Worm (Caenorhabditis elegans) whole organism, L1 larva: ENCODE data around the gene ard-1.

Source experiments
- C04F5.9 ChIP-seq: sonication (generic microtip); optimal IDR thresholded peaks from 2 replicates; lab custom pipeline; 2016; ENCODE audit warnings: missing genetic modification characterization, missing compliant biosample characterization
- aly-2 ChIP-seq: fragments of 150-350 bp; optimal IDR thresholded peaks from 2 replicates; lab custom pipeline; 2014; ENCODE audit warnings: missing biosample characterization, missing genetic modification characterization
- ama-1 ChIP-seq: fragments of 150-350 bp; optimal IDR thresholded peaks from 2 replicates; lab custom pipeline; 2014
- blmp-1 ChIP-seq: fragments of 150-350 bp; optimal IDR thresholded peaks from 2 replicates; lab custom pipeline; 2014; ENCODE audit warnings: missing biosample characterization, missing genetic modification characterization
- ceh-63 ChIP-seq: fragments of 200-800 bp; sonication (Bioruptor generic); optimal IDR thresholded peaks from 2 replicates; lab custom pipeline; 2018; ENCODE audit warnings: mild to moderate bottlenecking, missing genetic modification characterization, missing compliant biosample characterization
- ceh-82 ChIP-seq, 3 experiments: fragments of 150-350 bp in 1 of 3; sonication (generic microtip) in 2 of 3; optimal IDR thresholded peaks; 2 replicates each; lab custom pipeline; 2014 to 2017; ENCODE audit warnings: missing biosample characterization in 3 of 3, missing genetic modification characterization in 3 of 3
- ceh-90 ChIP-seq: sonication (generic microtip); optimal IDR thresholded peaks from 2 replicates; lab custom pipeline; 2016; ENCODE audit warnings: missing genetic modification characterization, missing compliant biosample characterization
- ces-1 ChIP-seq: fragments of 150-350 bp; optimal IDR thresholded peaks from 2 replicates; lab custom pipeline; 2014; ENCODE audit warnings: missing biosample characterization, missing genetic modification reagents, missing genetic modification characterization
- dpl-1 ChIP-seq, 3 experiments: fragments of 150-350 bp in 2 of 3; sonication (generic microtip) in 1 of 3; optimal IDR thresholded peaks; 2 replicates each; lab custom pipeline; 2014 to 2017; ENCODE audit warnings: missing biosample characterization in 3 of 3, missing genetic modification characterization in 3 of 3, missing genetic modification reagents in 3 of 3
- efl-1 ChIP-seq, 4 experiments: fragments of 150-350 bp; optimal IDR thresholded peaks in 3 of 4; peaks in 1 of 4; 1 replicate in 1 of 4; 2 replicates in 3 of 4; lab custom pipeline; 2014; ENCODE audit warnings: missing biosample characterization in 2 of 4, missing genetic modification characterization in 2 of 4, missing genetic modification reagents in 2 of 4
- efl-3 ChIP-seq: fragments of 200-800 bp; sonication (Bioruptor generic); optimal IDR thresholded peaks from 2 replicates; lab custom pipeline; 2018; ENCODE audit warnings: mild to moderate bottlenecking, missing genetic modification characterization, missing compliant biosample characterization
- egl-13 ChIP-seq: sonication (generic microtip); optimal IDR thresholded peaks from 2 replicates; lab custom pipeline; 2016; ENCODE audit warnings: missing genotype, missing genetic modification reagents, missing genetic modification characterization, missing compliant biosample characterization
- elt-3 ChIP-seq, 6 experiments: fragments of 150-350 bp in 1 of 6; sonication (generic microtip); optimal IDR thresholded peaks; 2 replicates each; lab custom pipeline; 2017 to 2018; ENCODE audit warnings: missing biosample characterization in 6 of 6, missing genetic modification characterization in 6 of 6, inconsistent platforms in 1 of 6
- ets-5 ChIP-seq: fragments of 200-800 bp; sonication (Bioruptor generic); IDR thresholded peaks from 2 replicates; pipeline ENCODE4 v1.3.6; 2022; ENCODE audit warnings: missing genetic modification characterization, missing compliant biosample characterization
- fkh-10 ChIP-seq: sonication (generic microtip); optimal IDR thresholded peaks from 2 replicates; lab custom pipeline; 2017; ENCODE audit warnings: missing biosample characterization, missing genetic modification reagents, missing genetic modification characterization
- fkh-8 ChIP-seq: sonication (generic microtip); optimal IDR thresholded peaks from 2 replicates; lab custom pipeline; 2016; ENCODE audit warnings: mild to moderate bottlenecking, missing genetic modification characterization, missing compliant biosample characterization
- hlh-17 ChIP-seq: fragments of 200-800 bp; sonication (Bioruptor generic); optimal IDR thresholded peaks from 2 replicates; lab custom pipeline; 2018; ENCODE audit warnings: missing genetic modification characterization, mild to moderate bottlenecking, missing compliant biosample characterization, moderate library complexity, borderline replicate concordance
- hlh-4 ChIP-seq: sonication (generic microtip); optimal IDR thresholded peaks from 2 replicates; lab custom pipeline; 2016; ENCODE audit warnings: mild to moderate bottlenecking, missing genetic modification characterization, missing compliant biosample characterization
- nhr-11 ChIP-seq: fragments of 150-350 bp; optimal IDR thresholded peaks from 2 replicates; lab custom pipeline; 2014; ENCODE audit warnings: missing biosample characterization, missing genetic modification characterization
- nhr-19 ChIP-seq: fragments of 200-800 bp; sonication (Bioruptor generic); conservative IDR thresholded peaks from 2 replicates; pipeline ENCODE4 v1.3.6; 2022; ENCODE audit warnings: missing genetic modification characterization, missing compliant biosample characterization
- nhr-28 ChIP-seq: fragments of 150-350 bp; optimal IDR thresholded peaks from 2 replicates; lab custom pipeline; 2014; ENCODE audit warnings: missing biosample characterization, missing genetic modification characterization
- nhr-47 ChIP-seq: sonication (generic microtip); optimal IDR thresholded peaks from 2 replicates; lab custom pipeline; 2016; ENCODE audit warnings: mild to moderate bottlenecking, missing genetic modification characterization, moderate library complexity, missing compliant biosample characterization
- nhr-71 ChIP-seq: sonication (generic microtip); optimal IDR thresholded peaks from 2 replicates; lab custom pipeline; 2016; ENCODE audit warnings: mild to moderate bottlenecking, missing genetic modification characterization, moderate library complexity, missing compliant biosample characterization
- nhr-76 ChIP-seq: sonication (generic microtip); optimal IDR thresholded peaks from 2 replicates; lab custom pipeline; 2017; ENCODE audit warnings: missing biosample characterization, missing genetic modification characterization
- nhr-77 ChIP-seq: fragments of 150-350 bp; optimal IDR thresholded peaks from 2 replicates; lab custom pipeline; 2014; ENCODE audit warnings: missing biosample characterization, missing genetic modification characterization
- nhr-85 ChIP-seq: sonication (generic microtip); peaks from one replicate; lab custom pipeline; 2016; ENCODE audit warnings: missing genetic modification characterization, inconsistent platforms, missing compliant biosample characterization
- nhr-90 ChIP-seq: sonication (generic microtip); optimal IDR thresholded peaks from 2 replicates; lab custom pipeline; 2016; ENCODE audit warnings: mild to moderate bottlenecking, missing genetic modification characterization, missing compliant biosample characterization; ENCODE audit not compliant: poor library complexity
- pag-3 ChIP-seq: sonication (generic microtip); optimal IDR thresholded peaks from 2 replicates; lab custom pipeline; 2017; ENCODE audit warnings: missing genetic modification characterization, mild to moderate bottlenecking, missing compliant biosample characterization, antibody characterized with exemption, borderline replicate concordance; ENCODE audit not compliant: insufficient read depth
- pqm-1 ChIP-seq: sonication (generic microtip); optimal IDR thresholded peaks from 3 replicates; lab custom pipeline; 2017; ENCODE audit warnings: missing biosample characterization, missing genetic modification characterization
- rnt-1 ChIP-seq: sonication (generic microtip); optimal IDR thresholded peaks from 2 replicates; lab custom pipeline; 2016; ENCODE audit warnings: mild to moderate bottlenecking, missing genetic modification characterization, moderate library complexity, missing compliant biosample characterization
- tlp-1 ChIP-seq: fragments of 150-350 bp; optimal IDR thresholded peaks from 2 replicates; lab custom pipeline; 2014; ENCODE audit warnings: missing biosample characterization, missing genetic modification characterization
- unc-86 ChIP-seq: sonication (generic microtip); optimal IDR thresholded peaks from 2 replicates; lab custom pipeline; 2016; ENCODE audit warnings: missing genetic modification characterization, missing compliant biosample characterization
- unc-98 ChIP-seq: fragments of 200-800 bp; sonication (Bioruptor generic); IDR thresholded peaks from 2 replicates; pipeline ENCODE4 v1.3.6; 2022; ENCODE audit warnings: missing genetic modification characterization, missing compliant biosample characterization
- vab-15 ChIP-seq: sonication (generic microtip); optimal IDR thresholded peaks from 2 replicates; lab custom pipeline; 2017; ENCODE audit warnings: missing genotype, mild to moderate bottlenecking, missing genetic modification characterization, missing compliant biosample characterization
- xbp-1 ChIP-seq: sonication (generic microtip); optimal IDR thresholded peaks from 2 replicates; lab custom pipeline; 2016; ENCODE audit warnings: missing genetic modification characterization, missing compliant biosample characterization
- zag-1 ChIP-seq: fragments of 150-350 bp; optimal IDR thresholded peaks from 2 replicates; lab custom pipeline; 2014; ENCODE audit warnings: missing biosample characterization, missing genetic modification characterization
- ztf-4 ChIP-seq: fragments of 150-350 bp; optimal IDR thresholded peaks from 2 replicates; lab custom pipeline; 2014; ENCODE audit warnings: missing biosample characterization, missing genetic modification characterization

ard-1 gene

ce11 chrIV:11101383-11101782, 29.7 kb upstream of the ard-1 start, which contains the start of gene srlf-18:
Gene srlf-18, minus strand, starts transcription at chrIV:11101483.
- TF ChIP-seq nhr-90: no peak
- TF ChIP-seq ceh-90 (tag; lab: Kevin White, UChicago): no peak
- TF ChIP-seq fkh-10 (GFP tag; lab: Kevin White, UChicago): no peak
- no peak for TF ChIP-seq nhr-71 (tag; lab: Kevin White, UChicago)
- TF ChIP-seq elt-3 (tag; optimal IDR thresholded peaks at IDR 0.05; lab: Kevin White, UChicago): no peak
- TF ChIP-seq nhr-28 (tag; lab: Kevin White, UChicago): no peak
- no peak for TF ChIP-seq nhr-47 (tag; lab: Kevin White, UChicago)
- no peak for TF ChIP-seq xbp-1
- no peak for TF ChIP-seq tlp-1 (tag; lab: Kevin White, UChicago)
- TF ChIP-seq ceh-63 (GFP tag; lab: Kevin White, UChicago): no peak
- TF ChIP-seq nhr-77 (tag; lab: Kevin White, UChicago): no peak
- no peak for TF ChIP-seq pqm-1 (tag; lab: Kevin White, UChicago)
- TF ChIP-seq aly-2 (tag; lab: Kevin White, UChicago): no peak
- no peak for TF ChIP-seq ces-1 (GFP tag; lab: Kevin White, UChicago)
- no peak for TF ChIP-seq pag-3 (tag; lab: Kevin White, UChicago)

- TF ChIP-seq vab-15: no peak
- TF ChIP-seq ets-5 (GFP tag; lab: Robert Waterston, UW): no peak
- TF ChIP-seq pqm-1 (tag; lab: Kevin White, UChicago): no peak
- no peak for TF ChIP-seq ama-1 (lab: Kevin White, UChicago)
- no peak for TF ChIP-seq unc-98 (GFP tag; lab: Robert Waterston, UW)
- TF ChIP-seq hlh-4 (tag; lab: Kevin White, UChicago): no peak
- TF ChIP-seq zag-1 (tag; lab: Kevin White, UChicago): no peak
- no peak for TF ChIP-seq rnt-1 (tag; lab: Kevin White, UChicago)
- no peak for TF ChIP-seq blmp-1 (tag; lab: Kevin White, UChicago)
- TF ChIP-seq fkh-8 (tag; lab: Kevin White, UChicago): no peak
- TF ChIP-seq nhr-47 (tag; lab: Kevin White, UChicago): no peak
- TF ChIP-seq nhr-77 (tag; lab: Kevin White, UChicago): no peak
- no peak for TF ChIP-seq unc-86 (tag; lab: Kevin White, UChicago)
- no peak for TF ChIP-seq egl-13 (tag; lab: Kevin White, UChicago)
- TF ChIP-seq nhr-76 (tag; lab: Kevin White, UChicago): no peak
- no peak for TF ChIP-seq hlh-17 (GFP tag; lab: Kevin White, UChicago)
- TF ChIP-seq nhr-11 (tag; lab: Kevin White, UChicago): no peak
- no peak for TF ChIP-seq ztf-4 (tag; lab: Kevin White, UChicago)
Observed at ce11 chrIV:11102608-11103007, 28.5 kb upstream of the ard-1 start, which contains the start of gene srlf-17. Gene srlf-17, minus strand, starts transcription at chrIV:11102708.

ce11 chrIV:11103501-11103900, 27.6 kb upstream of the ard-1 start:
- TF ChIP-seq ceh-82 (tag; optimal IDR thresholded peaks at IDR 0.05; lab: Kevin White, UChicago) (no peak), nhr-85 (tag; lab: Kevin White, UChicago) (peak; percentile 61), egl-13 (tag; lab: Kevin White, UChicago) (no peak), xbp-1 (no peak)

- TF ChIP-seq C04F5.9 (tag; lab: Kevin White, UChicago) (no peak), nhr-19 (no peak), dpl-1 (GFP tag; optimal IDR thresholded peaks at IDR 0.05; lab: Kevin White, UChicago) (no peak), nhr-28 (tag; lab: Kevin White, UChicago) (no peak), efl-1 (optimal IDR thresholded peaks at IDR 0.05; lab: Kevin White, UChicago) (no peak), efl-1 (GFP tag; optimal IDR thresholded peaks at IDR 0.05 in 1 of 2; lab: Kevin White, UChicago) (peak in 1 of 2 experiments; percentile 51), efl-3 (GFP tag; lab: Kevin White, UChicago) (no peak), ces-1 (GFP tag; lab: Kevin White, UChicago) (no peak)
Observed at ce11 chrIV:11105724-11106123, 25.4 kb upstream of the ard-1 start, which contains the start of gene srlf-24. Gene srlf-24, minus strand, starts transcription at chrIV:11105824.
